Fruit fly (Drosophila melanogaster): Measurements from ENCODE around the gene 140up.

Gene 140up

DNA sequence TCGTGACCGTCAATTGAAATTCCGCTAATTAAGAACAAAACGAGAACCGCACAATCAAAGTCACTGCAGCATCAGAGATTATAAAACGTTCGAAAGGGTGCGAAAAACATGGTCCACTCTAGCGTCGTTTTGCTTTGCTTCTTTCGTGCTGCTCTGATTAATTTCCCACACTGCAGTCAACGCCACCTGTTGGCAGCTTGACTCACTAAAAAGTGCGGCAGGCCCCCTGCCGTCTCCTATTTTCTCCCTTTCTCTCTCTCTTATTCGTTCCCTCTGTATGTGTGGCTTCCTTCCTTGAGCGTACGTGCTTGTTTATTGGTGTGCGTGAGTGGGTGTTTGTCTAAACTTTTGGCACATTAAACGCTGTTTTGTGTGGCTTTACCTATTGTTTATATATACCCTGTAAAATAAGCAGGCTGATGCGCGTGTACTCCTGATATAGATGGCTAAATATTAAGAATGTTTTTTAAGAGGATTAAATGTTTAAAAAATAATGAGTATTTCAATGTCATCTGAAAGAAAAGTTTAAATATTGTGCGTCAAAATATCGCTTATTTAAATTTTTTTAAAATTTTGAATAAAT, 26.7 kb downstream of the 140up start (continued):
- TF ChIP-seq sna (GFP tag; IDR thresholded peaks at IDR 0.05; ENCODE audit: partially characterized antibody) (no peak), NK7.1 (GFP tag; optimal IDR thresholded peaks at IDR 0.05) (no peak)

DNA sequence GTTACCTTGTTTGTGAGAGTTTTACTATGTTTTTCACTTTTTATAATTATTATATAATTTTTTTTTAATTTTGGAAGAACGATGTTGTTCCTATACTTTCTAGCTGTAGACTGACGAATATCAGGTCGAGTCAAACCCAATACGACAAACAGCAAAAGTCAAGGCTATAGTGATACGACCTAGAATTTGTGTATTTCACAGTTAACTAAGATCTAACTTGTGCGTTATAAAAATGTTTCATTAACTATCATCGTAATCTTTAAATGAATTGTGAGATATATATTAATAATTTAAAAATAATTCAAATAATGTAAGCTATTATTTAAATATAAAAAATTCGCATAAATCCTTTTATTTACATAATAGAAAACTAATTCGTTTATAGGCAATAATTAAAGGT, 27.4 kb downstream of the 140up start, which contains the start of gene CG9920:
Gene CG9920, minus strand, starts transcription at position 101 of the 400 bp plus-strand sequence.
- TF ChIP-seq psq (GFP tag; optimal IDR thresholded peaks at IDR 0.05) = no peak
- no peak for TF ChIP-seq Lim3 (GFP tag; IDR thresholded peaks at IDR 0.05)
- no peak for TF ChIP-seq insv (GFP tag; optimal IDR thresholded peaks at IDR 0.05)
- no peak for TF ChIP-seq cato (GFP tag; optimal IDR thresholded peaks at IDR 0.05; ENCODE audit: borderline replicate concordance)
- no peak for TF ChIP-seq Sry-β (GFP tag; optimal IDR thresholded peaks at IDR 0.05)
- TF ChIP-seq CG14441 (GFP tag; IDR thresholded peaks at IDR 0.05) = no peak
- no peak for TF ChIP-seq CG10431 (GFP tag; optimal IDR thresholded peaks at IDR 0.05)
- no peak for TF ChIP-seq gcm (GFP tag; optimal IDR thresholded peaks at IDR 0.05)
- no peak for TF ChIP-seq CG16779 (GFP tag; IDR thresholded peaks at IDR 0.05)
- no peak for TF ChIP-seq corto (GFP tag; optimal IDR thresholded peaks at IDR 0.05)

DNA sequence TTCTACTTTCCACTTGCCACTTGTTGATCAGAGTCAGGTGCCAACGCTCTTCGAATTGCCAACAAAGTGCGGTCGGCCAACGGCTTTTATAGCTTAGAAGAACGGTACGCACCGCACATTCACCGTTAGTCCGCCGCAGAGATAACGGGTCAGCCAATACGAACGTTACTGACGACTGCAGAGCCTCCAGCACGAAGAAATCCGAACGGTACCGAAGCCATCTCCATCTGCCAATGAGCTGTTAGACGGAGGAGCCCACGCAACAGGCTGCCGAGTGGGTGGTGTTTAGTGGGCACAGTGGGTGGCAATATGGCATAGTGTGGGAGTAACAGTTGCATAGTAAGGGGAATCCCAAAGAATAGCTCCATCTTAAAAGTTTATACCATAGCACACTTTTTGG, 28.6 kb downstream of the 140up start, which contains the start of gene CCHa1:
Gene CCHa1, minus strand, starts transcription at position 44 of the 400 bp plus-strand sequence.
- peak; percentile 52 for TF ChIP-seq sens (GFP tag)
- TF ChIP-seq Nf-YB (GFP tag; optimal IDR thresholded peaks at IDR 0.05) = peak; percentile 51
- 0 out of 4 replicates have a peak, but pooled peaks have one; percentile 26 for TF ChIP-seq chinmo (GFP tag; IDR thresholded peaks at IDR 0.05; ENCODE audit: partially characterized antibody)
- no peak for TF ChIP-seq crc (GFP tag; optimal IDR thresholded peaks at IDR 0.05)
- peak; percentile 87 for TF ChIP-seq Nf-YC (tag; optimal IDR thresholded peaks at IDR 0.05)
- TF ChIP-seq Deaf1 (tag; optimal IDR thresholded peaks at IDR 0.05) = peak; percentile 90
- TF ChIP-seq scrt (GFP tag; optimal IDR thresholded peaks at IDR 0.05) = peak; percentile 91
- no peak for TF ChIP-seq MESR4 (GFP tag; optimal IDR thresholded peaks at IDR 0.05)

DNA sequence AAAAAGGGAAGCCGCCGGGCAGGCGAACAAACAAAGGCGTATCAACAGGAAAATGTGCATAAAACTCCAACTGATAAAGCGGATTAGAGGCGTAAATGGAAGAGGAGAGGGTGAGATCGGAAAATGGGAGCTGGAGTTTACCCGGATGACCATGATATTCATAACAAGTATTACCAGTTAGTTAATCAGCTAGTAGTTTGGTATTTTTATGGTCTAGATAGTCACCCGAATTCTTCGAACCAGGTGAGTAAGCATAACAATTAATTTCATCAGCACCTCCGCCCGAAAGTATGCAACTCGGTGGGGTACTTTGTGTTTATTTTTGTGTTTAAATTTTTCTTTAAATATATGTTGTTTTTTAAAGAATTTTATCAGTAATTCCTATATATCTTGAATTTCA, 29.4 kb downstream of the 140up start:
- TF ChIP-seq chinmo (GFP tag; IDR thresholded peaks at IDR 0.05; ENCODE audit: partially characterized antibody) (0 out of 4 replicates have a peak, but pooled peaks have one; percentile 34), abd-A (tag; optimal IDR thresholded peaks at IDR 0.05) (peak; percentile 20), CG12769 (tag; optimal IDR thresholded peaks at IDR 0.05) (peak; percentile 20), Ets97D (GFP tag; optimal IDR thresholded peaks at IDR 0.05) (no peak), cad (GFP tag; optimal IDR thresholded peaks at IDR 0.05) (no peak), sd (tag; optimal IDR thresholded peaks at IDR 0.05) (peak; percentile 91), CG11398 (GFP tag; optimal IDR thresholded peaks at IDR 0.05) (no peak), gsb-n (tag; optimal IDR thresholded peaks at IDR 0.05) (no peak)

DNA sequence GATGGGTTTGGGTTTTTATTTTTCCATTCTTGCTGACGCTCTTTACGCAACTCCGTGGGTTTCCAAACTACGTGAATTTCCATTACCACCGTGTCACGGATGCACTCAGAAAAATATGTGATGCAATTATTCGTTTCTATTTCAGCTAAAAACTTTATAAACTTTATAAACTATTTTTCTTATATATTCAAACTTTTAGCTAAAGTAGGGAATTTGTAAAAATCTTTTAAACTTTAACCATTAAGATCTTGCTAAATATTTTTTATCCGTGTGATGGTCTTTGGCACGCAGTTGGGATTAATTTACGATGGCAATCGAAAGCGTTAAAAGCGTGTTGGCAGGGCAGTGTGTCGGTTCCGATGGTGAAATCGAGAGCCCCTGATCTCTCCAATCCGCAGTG, 29.9 kb downstream of the 140up start:
- no peak for TF ChIP-seq MTF-1 (GFP tag; optimal IDR thresholded peaks at IDR 0.05; ENCODE audit: borderline replicate concordance)
- no peak for TF ChIP-seq Hand (GFP tag; optimal IDR thresholded peaks at IDR 0.05)
- TF ChIP-seq wor (GFP tag; IDR thresholded peaks at IDR 0.05) = peak; percentile 40; the same call in 1 of the 2 replicates
- peak in 1 of 2 experiments; percentile 42 for TF ChIP-seq Eip74EF (GFP tag; optimal IDR thresholded peaks at IDR 0.05)
- peak; percentile 52 for TF ChIP-seq CG13296 (GFP tag; optimal IDR thresholded peaks at IDR 0.05)
- no peak for TF ChIP-seq ERR (GFP tag; optimal IDR thresholded peaks at IDR 0.05)
- TF ChIP-seq CG8388 (GFP tag; optimal IDR thresholded peaks at IDR 0.05) = peak; percentile 56
- peak; percentile 61 for TF ChIP-seq phol (tag; optimal IDR thresholded peaks at IDR 0.05)
- peak; percentile 27; the same call in 1 of the 2 replicates for TF ChIP-seq E2f2 (GFP tag; IDR thresholded peaks at IDR 0.05)
- no peak for TF ChIP-seq CG9876 (GFP tag; optimal IDR thresholded peaks at IDR 0.05)
- TF ChIP-seq CG9797 (GFP tag; optimal IDR thresholded peaks at IDR 0.05) = no peak
- 0 out of 2 replicates have a peak, but pooled peaks have one; percentile 15 for TF ChIP-seq CG7372 (GFP tag; IDR thresholded peaks at IDR 0.05)
- peak; percentile 12 for TF ChIP-seq CG8281 (tag; optimal IDR thresholded peaks at IDR 0.05)
- peak; percentile 30 for TF ChIP-seq gcm (GFP tag; optimal IDR thresholded peaks at IDR 0.05)
- TF ChIP-seq CG13775 (GFP tag; optimal IDR thresholded peaks at IDR 0.05) = no peak
- no peak for TF ChIP-seq CG34224 (GFP tag; IDR thresholded peaks at IDR 0.05; ENCODE audit: partially characterized antibody)
- peak; percentile 43 for TF ChIP-seq Dek (tag; optimal IDR thresholded peaks at IDR 0.05)

Measured in whole organism, embryonic.